Worm (Caenorhabditis elegans) whole organism, early embryonic: ENCODE data around the gene camt-1.

Source experiments
- B0310.2 ChIP-seq: sonication (generic microtip); optimal IDR thresholded peaks from 2 replicates; lab custom pipeline; 2016; ENCODE audit warnings: mild to moderate bottlenecking, missing genetic modification characterization, missing compliant biosample characterization
- F13C5.2 ChIP-seq: sonication (generic microtip); optimal IDR thresholded peaks from 2 replicates; lab custom pipeline; 2017; ENCODE audit warnings: mild to moderate bottlenecking, missing genetic modification characterization, inconsistent platforms, missing compliant biosample characterization
- ama-1 ChIP-seq: fragments of 150-350 bp; optimal IDR thresholded peaks from 2 replicates; lab custom pipeline; 2014
- ceh-13 ChIP-seq: fragments of 200-800 bp; sonication (Bioruptor generic); optimal IDR thresholded peaks from 2 replicates; lab custom pipeline; 2018; ENCODE audit warnings: mild to moderate bottlenecking, missing genetic modification characterization, missing compliant biosample characterization
- ceh-36 ChIP-seq: sonication (generic microtip); optimal IDR thresholded peaks from 2 replicates; lab custom pipeline; 2016; ENCODE audit warnings: missing genetic modification characterization, inconsistent platforms, missing compliant biosample characterization
- ets-7 ChIP-seq: sonication (generic microtip); optimal IDR thresholded peaks from 2 replicates; lab custom pipeline; 2016; ENCODE audit warnings: missing genotype, missing genetic modification characterization, missing compliant biosample characterization
- flt-1 ChIP-seq: fragments of 200-800 bp; sonication (Bioruptor generic); IDR thresholded peaks from 2 replicates; pipeline ENCODE4 v1.3.6; 2022; ENCODE audit warnings: missing genetic modification characterization, missing compliant biosample characterization
- hmg-4 ChIP-seq: fragments of 200-800 bp; sonication (Bioruptor generic); optimal IDR thresholded peaks from 2 replicates; lab custom pipeline; 2018; ENCODE audit warnings: mild to moderate bottlenecking, missing genetic modification characterization, missing compliant biosample characterization
- hnd-1 ChIP-seq: sonication (generic microtip); optimal IDR thresholded peaks from 2 replicates; lab custom pipeline; 2016; ENCODE audit warnings: missing genetic modification characterization, missing compliant biosample characterization
- sea-1 ChIP-seq: fragments of 200-800 bp; sonication (Bioruptor generic); conservative IDR thresholded peaks from 2 replicates; pipeline ENCODE4 v1.3.6; 2022; ENCODE audit warnings: missing genetic modification characterization, missing compliant biosample characterization
- tbx-11 ChIP-seq: fragments of 200-800 bp; sonication (Bioruptor generic); IDR thresholded peaks from 2 replicates; pipeline ENCODE4 v1.3.6; 2022; ENCODE audit warnings: missing genetic modification characterization, missing compliant biosample characterization
- tbx-37 ChIP-seq: fragments of 200-800 bp; sonication (Bioruptor generic); conservative IDR thresholded peaks from 2 replicates; pipeline ENCODE4 v1.3.6; 2022; ENCODE audit warnings: missing genetic modification reagents, missing genetic modification characterization, missing compliant biosample characterization

ce11 chrII:4517254-4517653, 12.3 kb upstream of the camt-1 start:
- TF ChIP-seq hnd-1 (tag; lab: Kevin White, UChicago) = no peak
- TF ChIP-seq tbx-37 = no peak
- no peak for TF ChIP-seq flt-1
- TF ChIP-seq tbx-11 (GFP tag; lab: Robert Waterston, UW) = no peak
- TF ChIP-seq B0310.2 (tag; lab: Kevin White, UChicago) = no peak
- TF ChIP-seq ceh-36 (tag; lab: Kevin White, UChicago) = no peak
- TF ChIP-seq sea-1 (GFP tag; lab: Robert Waterston, UW) = no peak; the same call in 1 of the 2 replicates
- no peak for TF ChIP-seq ama-1 (lab: Kevin White, UChicago)
- peak; percentile 40 for TF ChIP-seq hmg-4
- TF ChIP-seq ceh-13 (GFP tag; lab: Kevin White, UChicago) = no peak
- no peak for TF ChIP-seq F13C5.2 (tag; lab: Kevin White, UChicago)
- TF ChIP-seq ets-7 (tag; lab: Kevin White, UChicago) = no peak
